Worm (Caenorhabditis elegans): Measurements from ENCODE around the gene R13A5.15.
"Not testable (repeated sequence)": the region's sequence is repeated elsewhere in the genome, so short reads cannot be mapped to it uniquely, and the experiment has no call there.

The R13A5.15 gene

ce11 chrIII:7588214-7588613 is at the start of gene R13A5.15:
TSS of gene R13A5.15 (minus strand) at chrIII:7588314.
- no peak for TF ChIP-seq unc-62 (GFP tag; optimal IDR thresholded peaks at IDR 0.05)

DNA sequence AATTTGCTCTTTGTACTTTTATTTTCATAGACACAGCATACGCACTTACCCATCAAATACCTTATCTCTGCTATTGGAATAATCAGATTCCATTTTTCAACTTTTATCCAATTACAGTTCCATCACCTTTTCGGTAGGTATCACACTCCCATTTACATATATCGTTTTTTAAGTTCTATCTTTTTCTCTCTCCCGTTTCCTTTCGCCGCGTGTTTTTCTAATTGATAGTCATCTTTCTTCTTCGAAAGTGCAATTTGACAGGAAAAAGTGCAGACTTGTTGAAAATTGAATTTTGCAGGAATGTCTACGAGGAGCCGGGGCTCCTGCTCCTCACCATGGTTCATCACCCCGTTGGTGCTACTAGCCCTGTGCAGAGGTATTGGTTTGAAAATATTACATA is 37.0 kb upstream of the R13A5.15 start, which contains the start of gene fbn-1:
Gene fbn-1 (plus strand): TSS at position 301 of the 400 bp plus-strand sequence.
- no peak for TF ChIP-seq unc-62 (GFP tag; optimal IDR thresholded peaks at IDR 0.05)

DNA sequence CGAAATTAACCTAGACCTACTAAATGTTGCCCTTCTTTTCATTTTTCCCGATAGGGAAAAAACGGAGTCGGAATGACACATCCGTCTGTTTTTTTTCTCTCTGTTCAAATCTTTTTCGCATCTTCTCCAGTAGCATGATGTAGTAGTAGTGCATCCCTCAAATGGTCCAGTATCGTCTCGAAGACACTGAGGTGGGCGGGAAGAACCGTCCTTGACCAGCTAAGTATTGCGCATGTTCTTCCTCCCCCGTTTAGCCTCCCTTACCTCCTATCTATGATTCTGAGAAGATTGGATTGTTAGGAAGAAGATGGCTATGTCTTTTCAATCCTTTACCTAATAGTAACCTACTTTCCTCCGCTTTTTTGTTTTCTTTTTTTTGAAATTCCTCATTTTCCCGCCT is 34.8 kb upstream of the R13A5.15 start:
- no peak for TF ChIP-seq unc-62 (GFP tag; optimal IDR thresholded peaks at IDR 0.05)

ce11 chrIII:7621355-7621754 is 33.2 kb upstream of the R13A5.15 start:
- no peak for TF ChIP-seq unc-62 (GFP tag; optimal IDR thresholded peaks at IDR 0.05)

DNA sequence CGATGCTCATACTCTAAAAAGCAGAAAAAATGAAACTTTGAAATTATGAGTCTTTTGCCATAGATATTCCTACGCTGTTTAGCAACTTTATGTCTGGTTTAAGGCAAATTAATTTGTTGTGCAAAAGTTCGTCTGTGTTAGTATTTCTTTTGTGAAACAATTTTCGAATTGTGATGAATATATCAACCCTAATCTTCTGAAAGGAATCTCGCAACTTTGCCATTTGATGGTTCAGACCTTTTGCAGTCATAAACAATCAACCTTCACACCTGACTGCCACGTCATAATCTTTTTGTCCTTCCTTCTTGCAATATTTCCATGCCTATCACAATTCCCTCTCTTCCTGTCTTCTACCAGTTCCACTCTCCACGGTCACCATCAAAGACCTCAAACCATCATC is 31.7 kb upstream of the R13A5.15 start:
- no peak for TF ChIP-seq unc-62 (GFP tag; optimal IDR thresholded peaks at IDR 0.05)

DNA sequence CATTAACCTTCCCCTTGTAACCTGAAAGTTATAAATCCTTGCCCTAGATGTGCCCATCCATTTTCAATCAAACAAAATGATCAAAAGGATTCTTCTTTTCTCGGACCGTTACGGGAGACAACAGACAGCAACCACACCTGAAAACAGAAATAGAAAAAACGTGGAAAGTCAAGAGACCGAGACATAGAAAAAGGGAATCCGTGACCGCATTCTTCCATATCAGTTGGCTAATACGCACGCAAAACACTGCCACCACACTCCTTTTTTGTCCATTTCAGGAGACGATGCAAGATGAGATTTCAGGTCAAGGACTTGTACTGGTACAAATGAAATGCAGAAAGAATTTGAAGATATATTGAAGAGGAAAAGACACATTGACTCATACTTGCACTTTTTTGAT is 30.2 kb upstream of the R13A5.15 start:
- no peak for TF ChIP-seq unc-62 (GFP tag; optimal IDR thresholded peaks at IDR 0.05)

ce11 chrIII:7616228-7616627 is 28.1 kb upstream of the R13A5.15 start, which contains the start of gene T04A6.1:
TSS of gene T04A6.1 (plus strand) at chrIII:7616528.
- TF ChIP-seq unc-62 (GFP tag; optimal IDR thresholded peaks at IDR 0.05) = no peak

ce11 chrIII:7614530-7614929 is 26.4 kb upstream of the R13A5.15 start, which contains the start of gene T04A6.2:
TSS of gene T04A6.2 (plus strand) at chrIII:7614830.
- TF ChIP-seq unc-62 (GFP tag; optimal IDR thresholded peaks at IDR 0.05) = no peak

DNA sequence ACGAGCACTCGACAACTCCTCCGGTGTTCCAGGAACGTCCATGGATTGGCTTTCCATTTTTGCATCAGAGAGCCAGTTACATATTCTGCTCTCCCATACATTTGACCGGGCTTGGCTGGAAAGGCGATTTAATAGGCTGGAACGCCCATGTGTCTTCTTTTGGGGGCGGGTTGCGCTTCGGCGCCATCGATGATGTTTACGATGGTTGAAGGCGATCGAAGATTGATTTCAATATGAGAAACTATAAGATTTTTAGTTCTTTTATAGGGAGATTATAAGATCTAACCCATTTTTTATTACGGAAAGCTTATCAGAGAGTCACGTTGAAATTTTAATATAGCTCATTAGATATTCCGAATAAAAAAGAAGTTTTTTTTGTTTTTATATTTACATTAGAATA is 21.1 kb upstream of the R13A5.15 start, which contains the start of gene nsph-4.3:
Gene nsph-4.3 (minus strand): TSS at position 101 of the 400 bp plus-strand sequence.
- TF ChIP-seq unc-62 (GFP tag; optimal IDR thresholded peaks at IDR 0.05) = no peak

DNA sequence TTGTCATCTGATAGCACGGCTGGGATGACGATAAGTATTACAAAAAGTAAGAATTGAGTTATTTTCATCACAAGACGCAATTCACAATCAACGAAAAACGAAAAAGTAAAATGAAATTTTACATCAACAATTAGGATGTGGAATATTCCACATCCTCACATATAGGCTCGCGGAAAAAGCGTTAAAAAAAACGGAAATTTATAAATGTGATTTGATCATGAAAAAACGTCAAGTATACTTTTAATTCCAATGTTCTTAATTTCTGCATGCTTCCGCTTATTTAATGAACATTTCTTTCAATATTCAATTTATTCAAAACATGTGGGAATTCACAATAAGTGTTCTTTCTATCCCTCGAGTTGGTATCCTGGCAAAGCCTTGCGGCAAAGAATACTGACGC is 20.1 kb upstream of the R13A5.15 start, which contains the start of gene T04A6.3:
Gene T04A6.3 (minus strand): TSS at position 101 of the 400 bp plus-strand sequence.
- TF ChIP-seq unc-62 (GFP tag; optimal IDR thresholded peaks at IDR 0.05) = no peak

- TF ChIP-seq unc-62 (GFP tag; optimal IDR thresholded peaks at IDR 0.05) = not testable (repeated sequence)
These were observed 6.4 kb upstream of the R13A5.15 start, which contains the start of gene Y80D4G.2 for ce11 chrIII:7594482-7594881. TSS of gene Y80D4G.2 (minus strand) at chrIII:7594582.

ce11 chrIII:7593285-7593928 is 5.3 kb upstream of the R13A5.15 start, which contains the start of gene R13A5.11:
TSS of gene R13A5.11 (minus strand) at chrIII:7593335.
- no peak for TF ChIP-seq unc-62 (GFP tag; optimal IDR thresholded peaks at IDR 0.05)

- no peak for TF ChIP-seq unc-62 (GFP tag; optimal IDR thresholded peaks at IDR 0.05)
These were observed 3.9 kb downstream of the R13A5.15 start, which contains the start of gene cup-5 for ce11 chrIII:7584131-7584646. TSS of gene cup-5 (plus strand) at chrIII:7584181.

- no peak for TF ChIP-seq unc-62 (GFP tag; optimal IDR thresholded peaks at IDR 0.05)
These were observed 5.2 kb downstream of the R13A5.15 start, which contains the start of gene R13A5.10 for ce11 chrIII:7582885-7583284. TSS of gene R13A5.10 (minus strand) at chrIII:7582985.

- TF ChIP-seq unc-62 (GFP tag; optimal IDR thresholded peaks at IDR 0.05) = no peak
These were observed 7.5 kb downstream of the R13A5.15 start for ce11 chrIII:7580586-7580985.

DNA sequence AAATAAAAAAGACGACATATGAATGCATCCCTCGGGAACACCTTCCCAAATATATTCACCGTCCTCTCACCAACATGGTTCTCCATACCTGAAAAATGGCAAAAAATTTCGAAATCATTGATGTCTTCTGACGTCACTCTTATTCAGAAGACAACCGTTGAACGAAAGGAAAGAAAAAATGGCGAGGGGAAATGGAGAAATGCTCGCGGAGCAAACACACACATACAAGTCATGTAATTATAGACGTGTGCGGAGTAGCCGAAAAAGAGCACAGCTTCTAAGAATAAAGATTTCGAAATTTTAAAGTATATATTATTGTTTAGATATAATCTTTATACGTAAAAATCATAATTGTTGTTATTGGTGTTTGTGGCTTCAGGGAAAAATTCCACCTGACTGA is 8.8 kb downstream of the R13A5.15 start, which contains the start of gene mfsd-6:
Gene mfsd-6 (minus strand): TSS at position 88 of the 400 bp plus-strand sequence.
- TF ChIP-seq unc-62 (GFP tag; optimal IDR thresholded peaks at IDR 0.05) = no peak
